Worm (Caenorhabditis elegans) whole organism, L1 larva: Measurements from ENCODE around the gene T05C12.15.

ENCODE experiments used
- C04F5.9 ChIP-seq: sonication (generic microtip); optimal IDR thresholded peaks from 2 replicates; lab custom pipeline; 2016; ENCODE audit warnings: missing genetic modification characterization, missing compliant biosample characterization
- aly-2 ChIP-seq: fragments of 150-350 bp; optimal IDR thresholded peaks from 2 replicates; lab custom pipeline; 2014; ENCODE audit warnings: missing biosample characterization, missing genetic modification characterization
- egl-27 ChIP-seq, 2 experiments: fragments of 150-350 bp in 1 of 2; sonication (generic microtip); optimal IDR thresholded peaks; 3 replicates each; lab custom pipeline; 2017 to 2018; ENCODE audit warnings: missing biosample characterization in 2 of 2, missing genetic modification characterization in 2 of 2, missing genetic modification reagents in 2 of 2
- ets-5 ChIP-seq: fragments of 200-800 bp; sonication (Bioruptor generic); IDR thresholded peaks from 2 replicates; pipeline ENCODE4 v1.3.6; 2022; ENCODE audit warnings: missing genetic modification characterization, missing compliant biosample characterization
- fkh-10 ChIP-seq: sonication (generic microtip); optimal IDR thresholded peaks from 2 replicates; lab custom pipeline; 2017; ENCODE audit warnings: missing biosample characterization, missing genetic modification reagents, missing genetic modification characterization
- fos-1 ChIP-seq: fragments of 150-350 bp; optimal IDR thresholded peaks from 2 replicates; lab custom pipeline; 2014; ENCODE audit warnings: missing biosample characterization, missing genetic modification characterization
- mdl-1 ChIP-seq, 2 experiments: fragments of 150-350 bp; optimal IDR thresholded peaks; 2 replicates each; lab custom pipeline; 2014 to 2017; ENCODE audit warnings: missing biosample characterization in 2 of 2, missing genetic modification characterization in 2 of 2, inconsistent platforms in 1 of 2
- nhr-28 ChIP-seq: fragments of 150-350 bp; optimal IDR thresholded peaks from 2 replicates; lab custom pipeline; 2014; ENCODE audit warnings: missing biosample characterization, missing genetic modification characterization
- pqm-1 ChIP-seq: sonication (generic microtip); optimal IDR thresholded peaks from 3 replicates; lab custom pipeline; 2017; ENCODE audit warnings: missing biosample characterization, missing genetic modification characterization
- sup-37 ChIP-seq: fragments of 200-800 bp; sonication (Bioruptor generic); optimal IDR thresholded peaks from 2 replicates; lab custom pipeline; 2018; ENCODE audit warnings: mild to moderate bottlenecking, missing genetic modification characterization, missing compliant biosample characterization
- unc-62 ChIP-seq: fragments of 150-350 bp; optimal IDR thresholded peaks from 2 replicates; lab custom pipeline; 2014; ENCODE audit warnings: missing biosample characterization, missing genetic modification reagents, missing genetic modification characterization

ce11 chrII:8204039-8204438 lies 34.7 kb downstream of the T05C12.15 start, which contains the start of gene col-76:
- TF ChIP-seq nhr-28 (no peak), sup-37 (GFP tag; lab: Kevin White, UChicago) (no peak), mdl-1 (tag; optimal IDR thresholded peaks at IDR 0.05; lab: Kevin White, UChicago) (no peak), egl-27 (tag; optimal IDR thresholded peaks at IDR 0.05; lab: Kevin White, UChicago) (no peak), aly-2 (tag; lab: Kevin White, UChicago) (no peak), fos-1 (tag; lab: Kevin White, UChicago) (no peak), C04F5.9 (tag; lab: Kevin White, UChicago) (no peak), unc-62 (GFP tag; lab: Kevin White, UChicago) (no peak), fkh-10 (GFP tag; lab: Kevin White, UChicago) (no peak), pqm-1 (tag; lab: Kevin White, UChicago) (no peak), ets-5 (no peak)
